Fruit fly (Drosophila melanogaster) whole organism, embryonic: ENCODE results near the gene CG14085.
A peak's percentile ranks its signal among the peaks of the same experiment; 100 is the strongest.

ENCODE experiments used
- Asciz ChIP-seq: fragments of 200-800 bp; sonication (Bioruptor generic); optimal IDR thresholded peaks from 2 replicates; lab custom pipeline; 2017; ENCODE audit warnings: missing biosample characterization, mild to moderate bottlenecking, missing genetic modification characterization, missing genetic modification reagents
- Awh ChIP-seq: fragments of 200-800 bp; sonication (Bioruptor generic); IDR thresholded peaks from 2 replicates; pipeline ENCODE4, ENCODE4 v1.3.6; 2022; ENCODE audit warnings: missing biosample characterization, missing genetic modification characterization
- Bgb ChIP-seq: fragments of 200-800 bp; sonication (Bioruptor generic); IDR thresholded peaks from 2 replicates; pipeline ENCODE4 v1.3.6; 2022; ENCODE audit warnings: missing biosample characterization, missing genetic modification characterization; ENCODE audit not compliant: partially characterized antibody
- C15 ChIP-seq: fragments of 200-800 bp; sonication (Bioruptor generic); IDR thresholded peaks from 3 replicates; pipeline ENCODE4 v1.3.6; 2022; ENCODE audit warnings: missing biosample characterization, missing genetic modification characterization
- CG10462 ChIP-seq: fragments of 200-800 bp; sonication (Bioruptor generic); optimal IDR thresholded peaks from 2 replicates; lab custom pipeline; 2016; ENCODE audit warnings: missing biosample characterization, missing genetic modification characterization
- CG10543 ChIP-seq: fragments of 200-800 bp; sonication (Bioruptor generic); optimal IDR thresholded peaks from 3 replicates; lab custom pipeline; 2017; ENCODE audit warnings: missing biosample characterization, mild to moderate bottlenecking, missing genetic modification characterization, moderate library complexity
- CG11093 ChIP-seq: fragments of 200-800 bp; sonication (Bioruptor generic); IDR thresholded peaks from 3 replicates; pipeline ENCODE4 v1.3.6; 2022; ENCODE audit warnings: missing biosample characterization, missing genetic modification characterization
- CG12299 ChIP-seq: fragments of 200-800 bp; sonication (Bioruptor generic); optimal IDR thresholded peaks from 2 replicates; lab custom pipeline; 2018; ENCODE audit warnings: missing biosample characterization, mild to moderate bottlenecking, missing genetic modification characterization
- CG14441 ChIP-seq: fragments of 200-800 bp; sonication (Bioruptor generic); IDR thresholded peaks from 2 replicates; pipeline ENCODE4 v1.3.6; 2022; ENCODE audit warnings: missing biosample characterization, missing genetic modification characterization
- CG15011 ChIP-seq: fragments of 200-800 bp; sonication (Bioruptor generic); optimal IDR thresholded peaks from 3 replicates; lab custom pipeline; 2018; ENCODE audit warnings: missing biosample characterization, mild to moderate bottlenecking, missing genetic modification characterization
- CG15479 ChIP-seq: fragments of 200-800 bp; sonication (Bioruptor generic); optimal IDR thresholded peaks from 3 replicates; lab custom pipeline; 2019; ENCODE audit warnings: missing biosample characterization, mild to moderate bottlenecking, missing genetic modification characterization, moderate library complexity
- CG16779 ChIP-seq: fragments of 200-800 bp; sonication (Bioruptor generic); IDR thresholded peaks from 2 replicates; pipeline ENCODE4 v1.3.6; 2022; ENCODE audit warnings: missing biosample characterization, missing genetic modification characterization
- CG17361 ChIP-seq: fragments of 200-800 bp; sonication (Bioruptor generic); IDR thresholded peaks from 3 replicates; pipeline ENCODE4 v1.3.6; 2022; ENCODE audit warnings: missing biosample characterization, missing genetic modification characterization
- CG17385 ChIP-seq: fragments of 200-800 bp; sonication (Bioruptor generic); optimal IDR thresholded peaks from 3 replicates; lab custom pipeline; 2018; ENCODE audit warnings: missing biosample characterization, mild to moderate bottlenecking, missing genetic modification characterization
- CG18262 ChIP-seq: fragments of 200-800 bp; optimal IDR thresholded peaks from 3 replicates; lab custom pipeline; 2019; ENCODE audit warnings: missing biosample characterization, mild to moderate bottlenecking, missing genetic modification characterization, moderate library complexity
- CG18599 ChIP-seq: fragments of 200-800 bp; sonication (Bioruptor generic); optimal IDR thresholded peaks from 3 replicates; lab custom pipeline; 2017; ENCODE audit warnings: missing biosample characterization, missing genetic modification characterization, mild to moderate bottlenecking, moderate library complexity, missing genetic modification reagents
- CG2199 ChIP-seq: fragments of 200-800 bp; sonication (Bioruptor generic); IDR thresholded peaks from 3 replicates; pipeline ENCODE4 v1.3.6; 2022; ENCODE audit warnings: missing biosample characterization, missing genetic modification characterization
- CG31388 ChIP-seq: fragments of 200-800 bp; sonication (Bioruptor generic); optimal IDR thresholded peaks from 2 replicates; lab custom pipeline; 2016; ENCODE audit warnings: missing biosample characterization, missing genetic modification characterization
- CG34376 ChIP-seq: fragments of 200-800 bp; sonication (Bioruptor generic); optimal IDR thresholded peaks from 2 replicates; lab custom pipeline; 2018; ENCODE audit warnings: missing biosample characterization, mild to moderate bottlenecking, missing genetic modification characterization
- CG3995 ChIP-seq: fragments of 200-800 bp; sonication (Bioruptor generic); optimal IDR thresholded peaks from 3 replicates; lab custom pipeline; 2016; ENCODE audit warnings: missing biosample characterization, missing genetic modification characterization
- CG7357 ChIP-seq: fragments of 200-800 bp; sonication (Bioruptor generic); IDR thresholded peaks from 3 replicates; pipeline ENCODE4 v1.3.6; 2022; ENCODE audit warnings: missing biosample characterization, missing genetic modification characterization
- CG8281 ChIP-seq: fragments of 200-800 bp; sonication (Bioruptor generic); optimal IDR thresholded peaks from 2 replicates; lab custom pipeline; 2018; ENCODE audit warnings: missing biosample characterization, mild to moderate bottlenecking, missing genetic modification characterization, moderate library complexity
- CkIIα-i1 ChIP-seq: fragments of 200-800 bp; sonication (Bioruptor generic); IDR thresholded peaks from 2 replicates; pipeline ENCODE4 v1.3.6; 2022; ENCODE audit warnings: missing biosample characterization, missing genetic modification characterization
- Dek ChIP-seq: fragments of 200-800 bp; sonication (Bioruptor generic); optimal IDR thresholded peaks from 3 replicates; lab custom pipeline; 2019; ENCODE audit warnings: missing biosample characterization, mild to moderate bottlenecking, missing genetic modification characterization, moderate library complexity
- Doc3 ChIP-seq: fragments of 200-800 bp; sonication (Bioruptor generic); IDR thresholded peaks from 3 replicates; pipeline ENCODE4 v1.3.6; 2022; ENCODE audit warnings: missing biosample characterization, missing genetic modification characterization; ENCODE audit not compliant: partially characterized antibody
- Dp ChIP-seq: fragments of 200-800 bp; sonication (Bioruptor generic); optimal IDR thresholded peaks from 2 replicates; lab custom pipeline; 2018; ENCODE audit warnings: missing biosample characterization, mild to moderate bottlenecking, missing genetic modification characterization, moderate library complexity
- Fer1 ChIP-seq: fragments of 200-800 bp; sonication (Bioruptor generic); optimal IDR thresholded peaks from 2 replicates; lab custom pipeline; 2017; ENCODE audit warnings: missing biosample characterization, mild to moderate bottlenecking, missing genetic modification characterization
- GATAe ChIP-seq: fragments of 200-800 bp; sonication (Bioruptor generic); conservative IDR thresholded peaks from 2 replicates; pipeline ENCODE4 v1.3.6; 2022; ENCODE audit warnings: missing biosample characterization, missing genetic modification characterization
- HmgD ChIP-seq: fragments of 200-800 bp; sonication (Bioruptor generic); optimal IDR thresholded peaks from 3 replicates; lab custom pipeline; 2016; ENCODE audit warnings: missing biosample characterization, missing genetic modification characterization
- Hmx ChIP-seq: fragments of 200-800 bp; sonication (Bioruptor generic); optimal IDR thresholded peaks from 2 replicates; lab custom pipeline; 2016; ENCODE audit warnings: missing biosample characterization, missing genetic modification characterization
- Hr39 ChIP-seq: fragments of >200 bp; optimal IDR thresholded peaks from 2 replicates; lab custom pipeline; 2017
- NfI ChIP-seq: fragments of 200-800 bp; sonication (Bioruptor generic); optimal IDR thresholded peaks from 3 replicates; lab custom pipeline; 2018; ENCODE audit warnings: missing biosample characterization, mild to moderate bottlenecking, missing genetic modification characterization, moderate library complexity
- Vsx1 ChIP-seq: fragments of 200-800 bp; sonication (Bioruptor generic); optimal IDR thresholded peaks from 2 replicates; lab custom pipeline; 2017; ENCODE audit warnings: missing biosample characterization, mild to moderate bottlenecking, missing genetic modification characterization, missing genetic modification reagents
- ash1 ChIP-seq: fragments of 200-800 bp; sonication (Bioruptor generic); optimal IDR thresholded peaks from 2 replicates; lab custom pipeline; 2018; ENCODE audit warnings: missing biosample characterization, mild to moderate bottlenecking, missing genetic modification characterization
- bowl ChIP-seq: fragments of 200-800 bp; sonication (Bioruptor generic); IDR thresholded peaks from 2 replicates; pipeline ENCODE4 v1.3.6; 2022; ENCODE audit warnings: missing biosample characterization, missing genetic modification characterization
- cas ChIP-seq: fragments of 200-800 bp; sonication (Bioruptor generic); IDR thresholded peaks from 2 replicates; pipeline ENCODE4 v1.3.6; 2022; ENCODE audit warnings: missing biosample characterization, missing genetic modification characterization
- chinmo ChIP-seq: fragments of 200-800 bp; sonication (Bioruptor generic); IDR thresholded peaks from 4 replicates; pipeline ENCODE4 v1.3.6; 2022; ENCODE audit warnings: missing biosample characterization, missing genetic modification characterization; ENCODE audit not compliant: partially characterized antibody
- dimm ChIP-seq: fragments of 200-800 bp; sonication (Bioruptor generic); IDR thresholded peaks from 2 replicates; pipeline ENCODE4 v1.3.6; 2022; ENCODE audit warnings: missing biosample characterization, missing genetic modification characterization
- en ChIP-seq: fragments of 200-800 bp; sonication (Bioruptor generic); optimal IDR thresholded peaks from 2 replicates; lab custom pipeline; 2016; ENCODE audit warnings: missing biosample characterization, missing genetic modification characterization
- fd96Cb ChIP-seq: fragments of 200-800 bp; sonication (Bioruptor generic); optimal IDR thresholded peaks from 2 replicates; lab custom pipeline; 2018; ENCODE audit warnings: missing biosample characterization, mild to moderate bottlenecking, missing genetic modification characterization, moderate library complexity
- kni ChIP-seq: fragments of 200-800 bp; sonication (Bioruptor generic); optimal IDR thresholded peaks from 3 replicates; lab custom pipeline; 2017; ENCODE audit warnings: mild to moderate bottlenecking, missing biosample characterization, missing genetic modification reagents, missing genetic modification characterization
- org-1 ChIP-seq: fragments of 200-800 bp; sonication (Bioruptor generic); optimal IDR thresholded peaks from 2 replicates; lab custom pipeline; 2017; ENCODE audit warnings: missing biosample characterization, missing genetic modification characterization
- phol ChIP-seq: fragments of 200-800 bp; sonication (Bioruptor generic); optimal IDR thresholded peaks from 3 replicates; lab custom pipeline; 2018; ENCODE audit warnings: missing biosample characterization, mild to moderate bottlenecking, missing genetic modification characterization, moderate library complexity
- repo ChIP-seq: fragments of 200-800 bp; sonication (Bioruptor generic); optimal IDR thresholded peaks from 2 replicates; lab custom pipeline; 2016; ENCODE audit warnings: missing biosample characterization, missing genetic modification characterization
- run ChIP-seq: fragments of 200-800 bp; sonication (Bioruptor generic); optimal IDR thresholded peaks from 3 replicates; lab custom pipeline; 2018; ENCODE audit warnings: missing biosample characterization, mild to moderate bottlenecking, missing genetic modification characterization
- sim ChIP-seq: fragments of 200-800 bp; sonication (Bioruptor generic); IDR thresholded peaks from 2 replicates; pipeline ENCODE4 v1.3.6; 2022; ENCODE audit warnings: missing biosample characterization, missing genetic modification characterization
- slp2 ChIP-seq: fragments of 200-800 bp; sonication (Bioruptor generic); optimal IDR thresholded peaks from 2 replicates; lab custom pipeline; 2016; ENCODE audit warnings: missing biosample characterization, missing genetic modification characterization
- sug ChIP-seq: fragments of 200-800 bp; optimal IDR thresholded peaks from 2 replicates; lab custom pipeline; 2019; ENCODE audit warnings: missing biosample characterization, mild to moderate bottlenecking, missing genetic modification characterization, moderate library complexity
- vnd ChIP-seq: fragments of 200-800 bp; sonication (Bioruptor generic); IDR thresholded peaks from 3 replicates; pipeline ENCODE4 v1.3.6; 2022; ENCODE audit warnings: missing biosample characterization, missing genetic modification characterization; ENCODE audit not compliant: partially characterized antibody
- wdn ChIP-seq: fragments of 200-800 bp; sonication (Bioruptor generic); IDR thresholded peaks from 2 replicates; pipeline ENCODE4 v1.3.6; 2022; ENCODE audit warnings: missing biosample characterization, missing genetic modification characterization
- zf30C ChIP-seq: fragments of 200-800 bp; sonication (Bioruptor generic); optimal IDR thresholded peaks from 3 replicates; lab custom pipeline; 2018; ENCODE audit warnings: missing biosample characterization, mild to moderate bottlenecking, missing genetic modification characterization
- zfh2 ChIP-seq: fragments of 200-800 bp; sonication (Bioruptor generic); optimal IDR thresholded peaks from 2 replicates; lab custom pipeline; 2016; ENCODE audit warnings: missing biosample characterization, missing genetic modification characterization

The CG14085 gene

DNA sequence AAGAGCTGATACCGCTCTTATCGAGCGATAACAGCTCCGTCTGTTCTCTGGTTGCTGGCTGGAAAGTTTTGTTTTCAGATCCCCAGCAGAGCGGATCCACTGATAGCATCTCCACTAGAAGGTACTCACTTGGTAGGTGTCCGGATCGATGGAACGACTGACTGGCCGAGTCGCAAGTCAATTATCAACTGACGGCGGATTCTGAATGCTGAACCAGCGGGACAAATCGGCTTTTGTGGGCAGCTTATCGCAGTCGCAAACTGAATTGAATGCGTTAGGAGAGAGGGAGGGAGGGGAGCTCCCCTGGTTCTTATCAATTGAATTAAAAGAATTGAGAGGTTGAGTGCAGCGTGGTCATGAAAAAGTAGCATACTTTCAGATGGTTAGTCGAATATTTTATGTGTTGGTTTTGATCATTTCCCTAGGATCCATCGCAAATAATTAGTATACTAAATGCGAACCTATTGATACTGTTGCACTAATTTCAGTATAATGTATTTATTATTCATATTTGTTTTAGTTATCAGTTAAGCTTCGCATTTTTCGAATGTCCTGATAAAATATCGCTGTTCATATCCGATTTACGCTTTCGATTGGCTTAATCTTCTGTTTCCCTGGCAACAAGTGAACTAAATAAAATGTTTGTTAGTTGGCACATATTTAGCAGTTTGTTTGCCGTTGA is at the start of gene CG14085, which contains the start of gene Aldh7A1 (continued):
- TF ChIP-seq Hr39 (lab: Kevin White, UChicago) (no peak), en (GFP tag; lab: Kevin White, UChicago) (no peak), CG2199 (GFP tag; lab: Robert Waterston, UW) (no peak), CG7357 (GFP tag; lab: Robert Waterston, UW) (no peak), Dp (no peak), CG18599 (GFP tag; lab: Kevin White, UChicago) (peak; percentile 40), Bgb (GFP tag; lab: Robert Waterston, UW) (no peak), org-1 (no peak), CG3995 (GFP tag; lab: Kevin White, UChicago) (no peak), CG8281 (peak; percentile 99), wdn (GFP tag; lab: Robert Waterston, UW) (no peak), Fer1 (GFP tag; lab: Kevin White, UChicago) (no peak), CG15011 (no peak), CG34376 (GFP tag; lab: Kevin White, UChicago) (peak; percentile 90), CG18262 (no peak), Vsx1 (no peak), CG16779 (GFP tag; lab: Robert Waterston, UW) (no peak), HmgD (GFP tag; lab: Kevin White, UChicago) (no peak), CG10462 (GFP tag; lab: Kevin White, UChicago) (no peak), run (no peak), bowl (GFP tag; lab: Robert Waterston, UW) (no peak), GATAe (GFP tag; lab: Robert Waterston, UW) (peak; percentile 95), Asciz (no peak), Dek (tag; lab: Kevin White, UChicago) (no peak), fd96Cb (no peak), repo (no peak), cas (GFP tag; lab: Robert Waterston, UW) (no peak), sug (tag; lab: Kevin White, UChicago) (peak; percentile 100)

DNA sequence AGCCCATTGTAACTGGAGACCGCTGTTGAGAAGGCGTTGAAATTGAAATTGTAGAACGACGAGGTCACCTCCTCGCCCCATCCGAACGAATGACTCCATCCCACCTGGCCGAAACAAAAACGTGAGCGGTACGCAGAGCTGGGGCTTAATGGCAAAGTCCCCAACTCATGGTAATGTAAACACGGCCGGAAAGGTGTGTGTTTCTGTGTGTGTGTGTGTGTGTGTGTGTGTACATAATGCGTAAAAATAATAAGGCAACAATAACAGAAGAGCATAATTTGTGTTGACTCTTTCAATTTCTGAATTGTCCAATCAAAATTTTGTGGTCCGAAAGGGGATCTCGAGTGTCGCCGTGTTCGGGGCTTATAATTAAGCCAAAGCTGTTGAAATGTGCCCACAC is 47.7 kb upstream of the CG14085 start:
- TF ChIP-seq sim (no peak), zfh2 (GFP tag; lab: Kevin White, UChicago) (no peak), fd96Cb (no peak), CG12299 (no peak), Hmx (GFP tag; lab: Kevin White, UChicago) (no peak), NfI (no peak), CG11093 (GFP tag; lab: Robert Waterston, UW) (no peak), ash1 (GFP tag; lab: Kevin White, UChicago) (no peak), CG17385 (GFP tag; lab: Kevin White, UChicago) (no peak), phol (no peak), dimm (GFP tag; lab: Robert Waterston, UW) (no peak), kni (GFP tag; lab: Kevin White, UChicago) (peak; percentile 0), C15 (GFP tag; lab: Robert Waterston, UW) (no peak), CG14441 (GFP tag; lab: Robert Waterston, UW) (no peak), CG31388 (GFP tag; lab: Kevin White, UChicago) (no peak), Awh (GFP tag; lab: Robert Waterston, UW) (peak; percentile 51; the same call in 1 of the 2 replicates), CG15479 (no peak), zf30C (GFP tag; lab: Kevin White, UChicago) (no peak), Doc3 (GFP tag; lab: Robert Waterston, UW) (no peak), vnd (GFP tag; lab: Robert Waterston, UW) (no peak), CkIIα-i1 (no peak), CG17361 (no peak), slp2 (GFP tag; lab: Kevin White, UChicago) (no peak), chinmo (0 out of 4 replicates have a peak, but pooled peaks have one; percentile 45), CG10543 (GFP tag; lab: Kevin White, UChicago) (peak; percentile 42)
